Worm (Caenorhabditis elegans) whole organism, L4 larva: ENCODE data around the gene prp-39.

Experiments used
- D1046.2 ChIP-seq: fragments of 200-800 bp; sonication (Bioruptor generic); IDR thresholded peaks from 2 replicates; pipeline ENCODE4 v1.3.6; 2022; ENCODE audit warnings: missing genetic modification characterization, missing compliant biosample characterization
- F37D6.2 ChIP-seq: sonication (generic microtip); optimal IDR thresholded peaks from 2 replicates; lab custom pipeline; 2016; ENCODE audit warnings: mild to moderate bottlenecking, missing genetic modification characterization, missing compliant biosample characterization
- F49E8.2 ChIP-seq: sonication (generic microtip); optimal IDR thresholded peaks from 2 replicates; lab custom pipeline; 2016; ENCODE audit warnings: missing compliant biosample characterization, mild to moderate bottlenecking, missing genetic modification characterization, borderline replicate concordance
- R02D3.7 ChIP-seq: fragments of 150-350 bp; sonication (generic microtip); optimal IDR thresholded peaks from 3 replicates; lab custom pipeline; 2014; ENCODE audit warnings: missing biosample characterization, missing genetic modification characterization
- Y48G9A.11 ChIP-seq: fragments of 200-800 bp; sonication (Bioruptor generic); IDR thresholded peaks from 2 replicates; pipeline ENCODE4 v1.3.6; 2022; ENCODE audit warnings: missing genetic modification reagents, missing genetic modification characterization, missing compliant biosample characterization
- Y5F2A.4 ChIP-seq: fragments of 200-800 bp; sonication (Bioruptor generic); optimal IDR thresholded peaks from 2 replicates; lab custom pipeline; 2018; ENCODE audit warnings: mild to moderate bottlenecking, missing genetic modification characterization, missing compliant biosample characterization
- ZK546.5 ChIP-seq, 2 experiments: sonication (generic microtip); optimal IDR thresholded peaks; 2 replicates each; lab custom pipeline; 2017; ENCODE audit warnings: missing biosample characterization in 2 of 2, missing genetic modification characterization in 2 of 2
- ama-1 ChIP-seq: fragments of 150-350 bp; optimal IDR thresholded peaks from 2 replicates; lab custom pipeline; 2014; ENCODE audit warnings: inconsistent platforms, mixed read lengths
- arid-1 ChIP-seq: fragments of 200-800 bp; sonication (Bioruptor generic); conservative IDR thresholded peaks from 2 replicates; pipeline ENCODE4 v1.3.6; 2022; ENCODE audit warnings: missing genetic modification reagents, missing genetic modification characterization, missing compliant biosample characterization
- ceh-20 ChIP-seq: fragments of 200-800 bp; sonication (Bioruptor generic); IDR thresholded peaks from 2 replicates; pipeline ENCODE4 v1.3.6; 2022; ENCODE audit warnings: missing genetic modification reagents, missing genetic modification characterization, missing compliant biosample characterization
- ceh-44 ChIP-seq: fragments of 200-800 bp; sonication (Bioruptor generic); IDR thresholded peaks from 2 replicates; pipeline ENCODE4 v1.3.6; 2022; ENCODE audit warnings: missing genetic modification reagents, missing genetic modification characterization, missing compliant biosample characterization
- daf-12 ChIP-seq: fragments of 150-350 bp; optimal IDR thresholded peaks from 2 replicates; lab custom pipeline; 2014; ENCODE audit warnings: missing biosample characterization, missing genetic modification reagents, missing genetic modification characterization
- daf-16 ChIP-seq, 3 experiments: sonication (generic microtip); optimal IDR thresholded peaks; 2 replicates each; lab custom pipeline; 2016 to 2017; ENCODE audit warnings: missing genetic modification characterization in 3 of 3, missing genetic modification reagents in 3 of 3, mild to moderate bottlenecking in 2 of 3, missing compliant biosample characterization in 2 of 3, missing biosample characterization in 1 of 3, moderate library complexity in 1 of 3
- daf-19 ChIP-seq: fragments of 200-800 bp; sonication (Bioruptor generic); conservative IDR thresholded peaks from 2 replicates; pipeline ENCODE4 v1.3.6; 2022; ENCODE audit warnings: missing genetic modification characterization, missing compliant biosample characterization
- daf-8 ChIP-seq: fragments of 200-800 bp; sonication (Bioruptor generic); IDR thresholded peaks from 2 replicates; pipeline ENCODE4 v1.3.6; 2022; ENCODE audit warnings: missing genetic modification characterization, missing compliant biosample characterization
- dpl-1 ChIP-seq: fragments of 150-350 bp; optimal IDR thresholded peaks from 2 replicates; lab custom pipeline; 2014; ENCODE audit warnings: missing biosample characterization, missing genetic modification reagents, missing genetic modification characterization
- egl-27 ChIP-seq: sonication (generic microtip); optimal IDR thresholded peaks from 3 replicates; lab custom pipeline; 2017; ENCODE audit warnings: missing biosample characterization, missing genetic modification reagents, missing genetic modification characterization
- fos-1 ChIP-seq: fragments of 150-350 bp; optimal IDR thresholded peaks from 2 replicates; lab custom pipeline; 2014; ENCODE audit warnings: missing biosample characterization, missing genetic modification characterization
- hif-1 ChIP-seq, 2 experiments: sonication (generic microtip); optimal IDR thresholded peaks; 2 replicates each; lab custom pipeline; 2016 to 2017; ENCODE audit warnings: missing compliant biosample characterization in 2 of 2, missing genetic modification characterization in 2 of 2, missing genetic modification reagents in 2 of 2, missing genotype in 2 of 2, mild to moderate bottlenecking in 1 of 2
- hlh-11 ChIP-seq: fragments of 200-800 bp; sonication (Bioruptor generic); optimal IDR thresholded peaks from 2 replicates; lab custom pipeline; 2018; ENCODE audit warnings: mild to moderate bottlenecking, missing genetic modification characterization, missing compliant biosample characterization
- lin-38 ChIP-seq: fragments of 200-800 bp; sonication (Bioruptor generic); IDR thresholded peaks from 2 replicates; pipeline ENCODE4 v1.3.6; 2022; ENCODE audit warnings: missing genetic modification reagents, missing genetic modification characterization, missing compliant biosample characterization
- lir-3 ChIP-seq: sonication (generic microtip); optimal IDR thresholded peaks from 2 replicates; lab custom pipeline; 2016; ENCODE audit warnings: mild to moderate bottlenecking, missing genetic modification characterization, missing compliant biosample characterization
- lsy-2 ChIP-seq, 2 experiments: fragments of 150-350 bp in 1 of 2; sonication (generic microtip) in 1 of 2; optimal IDR thresholded peaks; 2 replicates each; lab custom pipeline; 2014 to 2017; ENCODE audit warnings: missing biosample characterization in 2 of 2, missing genetic modification characterization in 2 of 2
- madf-9 ChIP-seq: fragments of 200-800 bp; sonication (Bioruptor generic); conservative IDR thresholded peaks from 2 replicates; pipeline ENCODE4 v1.3.6; 2022; ENCODE audit warnings: missing genetic modification reagents, missing genetic modification characterization, missing compliant biosample characterization
- mdl-1 ChIP-seq, 2 experiments: fragments of 150-350 bp in 1 of 2; sonication (generic microtip) in 1 of 2; optimal IDR thresholded peaks; 2 replicates each; lab custom pipeline; 2014 to 2017; ENCODE audit warnings: missing biosample characterization in 2 of 2, missing genetic modification characterization in 2 of 2
- nhr-111 ChIP-seq: fragments of 200-800 bp; sonication (Bioruptor generic); optimal IDR thresholded peaks from 2 replicates; lab custom pipeline; 2018; ENCODE audit warnings: mild to moderate bottlenecking, missing genetic modification characterization, missing compliant biosample characterization
- nhr-42 ChIP-seq: fragments of 200-800 bp; sonication (Bioruptor generic); IDR thresholded peaks from 2 replicates; pipeline ENCODE4 v1.3.6; 2022; ENCODE audit warnings: missing genetic modification characterization, missing compliant biosample characterization
- snpc-1.2 ChIP-seq: fragments of 200-800 bp; sonication (Bioruptor generic); IDR thresholded peaks from 2 replicates; pipeline ENCODE4 v1.3.6; 2022; ENCODE audit warnings: missing genetic modification reagents, missing genetic modification characterization, missing compliant biosample characterization
- tag-97 ChIP-seq: fragments of 200-800 bp; sonication (Bioruptor generic); IDR thresholded peaks from 2 replicates; pipeline ENCODE4 v1.3.6; 2022; ENCODE audit warnings: missing genetic modification characterization, missing compliant biosample characterization
- tra-1 ChIP-seq: fragments of 200-800 bp; sonication (Bioruptor generic); IDR thresholded peaks from 2 replicates; pipeline ENCODE4 v1.3.6; 2022; ENCODE audit warnings: missing genetic modification reagents, missing genetic modification characterization, missing compliant biosample characterization
- unc-130 ChIP-seq: sonication (generic microtip); optimal IDR thresholded peaks from 2 replicates; lab custom pipeline; 2016; ENCODE audit warnings: missing genetic modification reagents, missing genetic modification characterization, missing compliant biosample characterization
- unc-62 ChIP-seq, 3 experiments: fragments of 150-350 bp in 1 of 3; sonication (generic microtip); optimal IDR thresholded peaks in 2 of 3; peaks in 1 of 3; 1 replicate in 1 of 3; 2 replicates in 2 of 3; lab custom pipeline; 2014 to 2017; ENCODE audit warnings: missing biosample characterization in 3 of 3, missing genetic modification characterization in 3 of 3, missing genetic modification reagents in 3 of 3, missing genotype in 1 of 3
- vab-7 ChIP-seq: fragments of 200-800 bp; sonication (Bioruptor generic); IDR thresholded peaks from 2 replicates; pipeline ENCODE4 v1.3.6; 2022; ENCODE audit warnings: missing genetic modification reagents, missing genetic modification characterization, missing compliant biosample characterization
- zag-1 ChIP-seq: fragments of 150-350 bp; optimal IDR thresholded peaks from 2 replicates; lab custom pipeline; 2014; ENCODE audit warnings: missing biosample characterization, missing genetic modification characterization
- zip-11 ChIP-seq: fragments of 200-800 bp; sonication (Bioruptor generic); IDR thresholded peaks from 2 replicates; pipeline ENCODE4 v1.3.6; 2022; ENCODE audit warnings: missing genetic modification characterization, missing compliant biosample characterization

prp-39 gene

DNA sequence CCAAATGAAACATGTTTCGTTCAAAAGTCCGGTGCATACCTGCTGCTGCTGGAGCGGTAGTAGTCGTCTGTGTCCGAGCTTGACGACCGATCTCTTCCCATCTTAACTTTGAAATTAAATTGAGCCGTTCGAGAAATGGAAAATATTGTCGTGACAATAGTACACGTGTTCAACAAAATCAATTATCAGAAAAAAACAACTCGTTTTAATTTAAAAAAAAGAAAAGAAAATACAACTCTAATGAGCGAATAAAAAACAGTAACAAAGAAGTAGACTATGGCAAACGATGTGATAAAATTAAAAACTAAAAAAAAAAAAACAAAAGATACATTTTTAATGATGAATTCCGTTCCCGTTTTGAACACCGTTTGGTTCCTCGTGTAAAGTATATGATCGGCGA, at the start of gene prp-39:
Gene prp-39, minus strand, starts transcription at position 101 of the 400 bp plus-strand sequence.
- TF ChIP-seq daf-16 (GFP tag; optimal IDR thresholded peaks at IDR 0.05; lab: Kevin White, UChicago) (no peak), daf-16 (tag; optimal IDR thresholded peaks at IDR 0.05; lab: Kevin White, UChicago) (peak; percentile 1), ama-1 (lab: Kevin White, UChicago) (peak; percentile 45), F37D6.2 (no peak)

DNA sequence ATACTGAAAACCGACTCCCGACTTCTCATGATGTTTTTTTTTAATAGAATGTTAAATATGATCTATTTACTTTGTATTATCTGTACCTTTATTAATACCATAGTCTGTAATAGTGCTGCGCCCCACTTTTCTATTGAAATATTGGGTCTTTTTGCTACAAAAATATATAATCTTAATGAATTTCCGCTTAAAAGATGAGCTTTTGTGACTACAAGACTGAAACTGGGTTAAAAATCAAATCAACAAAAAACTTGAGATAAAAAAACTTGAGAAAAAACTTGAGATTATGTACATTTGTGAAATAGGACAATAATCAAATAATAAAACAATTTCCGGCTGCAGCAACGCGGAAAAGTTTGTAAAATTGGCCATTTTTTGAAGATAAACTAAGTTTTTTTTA, 48.4 kb upstream of the prp-39 start, which contains the start of gene K09H11.15:
Gene K09H11.15, minus strand, starts transcription at position 101 of the 400 bp plus-strand sequence.
- TF ChIP-seq vab-7 (no peak), D1046.2 (GFP tag; lab: Robert Waterston, UW) (no peak), ama-1 (lab: Kevin White, UChicago) (no peak), unc-130 (GFP tag; lab: Kevin White, UChicago) (no peak), hif-1 (tag; optimal IDR thresholded peaks at IDR 0.05; lab: Kevin White, UChicago) (no peak), nhr-42 (GFP tag; lab: Robert Waterston, UW) (no peak), zag-1 (no peak), dpl-1 (GFP tag; lab: Kevin White, UChicago) (no peak), hlh-11 (tag; lab: Kevin White, UChicago) (no peak), daf-19 (no peak), daf-12 (tag; lab: Kevin White, UChicago) (no peak), ceh-20 (no peak), daf-8 (no peak), fos-1 (tag; lab: Kevin White, UChicago) (no peak), arid-1 (no peak), egl-27 (tag; lab: Kevin White, UChicago) (no peak), zip-11 (GFP tag; lab: Robert Waterston, UW) (no peak)
- TF ChIP-seq, all 104 proteins: peak for 0

- no peak for TF ChIP-seq tag-97 (GFP tag; lab: Robert Waterston, UW)
Measured at ce11 chrV:5726463-5726862, 44.0 kb upstream of the prp-39 start, which contains the start of gene K09H11.4. Gene K09H11.4, minus strand, starts transcription at chrV:5726563.

- TF ChIP-seq unc-62 (GFP tag; optimal IDR thresholded peaks at IDR 0.05 in 1 of 2; lab: Kevin White, UChicago) = peak in 1 of 2 experiments; percentile 90
- no peak for TF ChIP-seq unc-62 (tag; optimal IDR thresholded peaks at IDR 0.05; lab: Kevin White, UChicago)
- no peak for TF ChIP-seq hlh-11 (tag; lab: Kevin White, UChicago)
Measured at ce11 chrV:5724395-5724794, 42.0 kb upstream of the prp-39 start.

DNA sequence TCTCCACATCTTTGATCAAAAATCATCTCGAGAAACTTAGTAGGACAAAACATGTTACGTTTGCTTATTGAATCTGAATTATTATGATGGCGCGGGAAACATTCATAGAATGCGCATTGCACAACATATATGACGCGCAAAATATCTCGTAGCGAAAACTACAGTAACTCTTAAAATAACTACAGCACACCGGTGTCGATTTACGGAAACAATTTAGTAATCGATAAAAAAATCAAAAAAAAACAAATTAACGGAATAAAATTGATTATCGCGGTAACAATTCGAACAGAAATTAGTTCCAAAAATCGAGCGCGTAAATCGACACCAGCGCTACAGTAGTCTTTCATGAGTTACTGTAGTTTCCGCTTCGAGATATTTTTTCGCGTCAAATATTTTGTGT, 39.7 kb upstream of the prp-39 start:
- TF ChIP-seq lsy-2 (tag; optimal IDR thresholded peaks at IDR 0.05; lab: Kevin White, UChicago) (no peak), Y5F2A.4 (no peak), egl-27 (tag; lab: Kevin White, UChicago) (no peak), lir-3 (tag; lab: Kevin White, UChicago) (no peak), mdl-1 (tag; optimal IDR thresholded peaks at IDR 0.05; lab: Kevin White, UChicago) (no peak), daf-8 (no peak), madf-9 (no peak), R02D3.7 (tag; lab: Kevin White, UChicago) (no peak), tra-1 (GFP tag; lab: Robert Waterston, UW) (no peak)
- TF ChIP-seq, all 104 proteins: peak for 0

- no peak for TF ChIP-seq R02D3.7 (tag; lab: Kevin White, UChicago)
- TF ChIP-seq F49E8.2 (tag; lab: Kevin White, UChicago) = peak; percentile 95
- TF ChIP-seq ceh-44 (GFP tag; lab: Robert Waterston, UW) = 0 out of 2 replicates have a peak, but pooled peaks have one; percentile 12
- no peak for TF ChIP-seq nhr-111 (GFP tag; lab: Kevin White, UChicago)
- TF ChIP-seq Y48G9A.11 = peak; percentile 97
- TF ChIP-seq unc-62 (GFP tag; optimal IDR thresholded peaks at IDR 0.05 in 1 of 2; lab: Kevin White, UChicago) = peak in 1 of 2 experiments; percentile 34
- no peak for TF ChIP-seq unc-62 (tag; optimal IDR thresholded peaks at IDR 0.05; lab: Kevin White, UChicago)
- peak; percentile 97 for TF ChIP-seq unc-130 (GFP tag; lab: Kevin White, UChicago)
- TF ChIP-seq snpc-1.2 (GFP tag; lab: Robert Waterston, UW) = peak; percentile 76
- TF ChIP-seq ZK546.5 (tag; optimal IDR thresholded peaks at IDR 0.05; lab: Kevin White, UChicago) = no peak
- peak; percentile 80 for TF ChIP-seq lin-38 (GFP tag; lab: Robert Waterston, UW)
Measured at ce11 chrV:5717237-5717935, 35.0 kb upstream of the prp-39 start, which contains the start of gene rga-3. Gene rga-3, plus strand, starts transcription at chrV:5717885.
